Worm (Caenorhabditis elegans) whole organism, early embryonic: ENCODE measurements around the gene F40G12.5.

Source experiments
- aly-1 ChIP-seq: sonication (generic microtip); optimal IDR thresholded peaks from 2 replicates; lab custom pipeline; 2016; ENCODE audit warnings: missing genetic modification characterization, missing compliant biosample characterization
- ama-1 ChIP-seq: fragments of 150-350 bp; optimal IDR thresholded peaks from 2 replicates; lab custom pipeline; 2014
- ets-7 ChIP-seq: sonication (generic microtip); optimal IDR thresholded peaks from 2 replicates; lab custom pipeline; 2016; ENCODE audit warnings: missing genotype, missing genetic modification characterization, missing compliant biosample characterization
- hnd-1 ChIP-seq: sonication (generic microtip); optimal IDR thresholded peaks from 2 replicates; lab custom pipeline; 2016; ENCODE audit warnings: missing genetic modification characterization, missing compliant biosample characterization
- pes-1 ChIP-seq: fragments of 200-800 bp; sonication (Bioruptor generic); IDR thresholded peaks from 2 replicates; pipeline ENCODE4 v1.3.6; 2022; ENCODE audit warnings: missing genetic modification reagents, missing genetic modification characterization, missing compliant biosample characterization
- tbx-37 ChIP-seq: fragments of 200-800 bp; sonication (Bioruptor generic); conservative IDR thresholded peaks from 2 replicates; pipeline ENCODE4 v1.3.6; 2022; ENCODE audit warnings: missing genetic modification reagents, missing genetic modification characterization, missing compliant biosample characterization
- tra-4 ChIP-seq: sonication (generic microtip); optimal IDR thresholded peaks from 2 replicates; lab custom pipeline; 2017; ENCODE audit warnings: missing genetic modification characterization, missing compliant biosample characterization

- TF ChIP-seq tbx-37 (GFP tag; lab: Robert Waterston, UW), result no peak
- TF ChIP-seq hnd-1 (tag; lab: Kevin White, UChicago), result no peak
- TF ChIP-seq ets-7 (tag; lab: Kevin White, UChicago), result no peak
- TF ChIP-seq pes-1, result no peak
- TF ChIP-seq tra-4 (tag; lab: Kevin White, UChicago), result no peak
- TF ChIP-seq aly-1 (tag; lab: Kevin White, UChicago), result no peak
- no peak for TF ChIP-seq ama-1 (lab: Kevin White, UChicago)
These were observed 20.0 kb upstream of the F40G12.5 start, which contains the start of gene F14D7.18 for ce11 chrV:14290636-14291035.
